Worm (Caenorhabditis elegans) whole organism, L3 larva: ENCODE data around the gene Y32F6B.9.

ENCODE experiments used
- ZK546.5 ChIP-seq: sonication (generic microtip); optimal IDR thresholded peaks from 2 replicates; lab custom pipeline; 2017; ENCODE audit warnings: missing biosample characterization, missing genetic modification characterization
- ceh-16 ChIP-seq: sonication (generic microtip); optimal IDR thresholded peaks from 2 replicates; lab custom pipeline; 2017; ENCODE audit warnings: missing biosample characterization, missing genetic modification characterization
- daf-12 ChIP-seq: fragments of 150-350 bp; optimal IDR thresholded peaks from 2 replicates; lab custom pipeline; 2014; ENCODE audit warnings: missing biosample characterization, missing genetic modification reagents, missing genetic modification characterization
- egl-27 ChIP-seq: sonication (generic microtip); optimal IDR thresholded peaks from 4 replicates; lab custom pipeline; 2017; ENCODE audit warnings: missing biosample characterization, missing genetic modification reagents, missing genetic modification characterization
- elt-1 ChIP-seq: fragments of 150-350 bp; optimal IDR thresholded peaks from 2 replicates; lab custom pipeline; 2014; ENCODE audit warnings: missing biosample characterization, missing genetic modification characterization
- elt-2 ChIP-seq: sonication (generic microtip); optimal IDR thresholded peaks from 2 replicates; lab custom pipeline; 2016; ENCODE audit warnings: missing genetic modification reagents, mild to moderate bottlenecking, missing genetic modification characterization, missing compliant biosample characterization
- eor-1 ChIP-seq, 2 experiments: fragments of 150-350 bp; optimal IDR thresholded peaks; 2 replicates each; lab custom pipeline; 2014 to 2018; ENCODE audit warnings: missing biosample characterization in 2 of 2, missing genetic modification characterization in 2 of 2
- hmg-11 ChIP-seq: sonication (generic microtip); optimal IDR thresholded peaks from 2 replicates; lab custom pipeline; 2016; ENCODE audit warnings: missing genetic modification characterization, missing compliant biosample characterization
- lin-15B ChIP-seq: fragments of 150-350 bp; optimal IDR thresholded peaks from 2 replicates; lab custom pipeline; 2014; ENCODE audit warnings: missing biosample characterization, missing genetic modification characterization
- lsy-12 ChIP-seq: sonication (generic microtip); optimal IDR thresholded peaks from 2 replicates; lab custom pipeline; 2016; ENCODE audit warnings: mild to moderate bottlenecking, missing genetic modification characterization, missing compliant biosample characterization
- mdl-1 ChIP-seq: fragments of 150-350 bp; optimal IDR thresholded peaks from 2 replicates; lab custom pipeline; 2014; ENCODE audit warnings: missing biosample characterization, missing genetic modification characterization
- nfya-1 ChIP-seq: sonication (generic microtip); optimal IDR thresholded peaks from 2 replicates; lab custom pipeline; 2017; ENCODE audit warnings: missing genetic modification characterization, mild to moderate bottlenecking, missing compliant biosample characterization, antibody characterized with exemption, moderate library complexity; ENCODE audit not compliant: insufficient read depth
- nhr-12 ChIP-seq: fragments of 150-350 bp; optimal IDR thresholded peaks from 2 replicates; lab custom pipeline; 2014; ENCODE audit warnings: missing biosample characterization, missing genetic modification characterization
- nhr-23 ChIP-seq: fragments of 150-350 bp; optimal IDR thresholded peaks from 2 replicates; lab custom pipeline; 2014; ENCODE audit warnings: missing biosample characterization, missing genetic modification reagents, missing genetic modification characterization
- nhr-25 ChIP-seq: sonication (generic microtip); optimal IDR thresholded peaks from 2 replicates; lab custom pipeline; 2017; ENCODE audit warnings: missing biosample characterization, missing genetic modification characterization
- nhr-28 ChIP-seq: fragments of 150-350 bp; optimal IDR thresholded peaks from 2 replicates; lab custom pipeline; 2014; ENCODE audit warnings: missing biosample characterization, missing genetic modification characterization
- nhr-43 ChIP-seq: sonication (generic microtip); optimal IDR thresholded peaks from 2 replicates; lab custom pipeline; 2016; ENCODE audit warnings: mild to moderate bottlenecking, missing genetic modification characterization, missing compliant biosample characterization; ENCODE audit not compliant: poor library complexity, severe bottlenecking
- nhr-77 ChIP-seq: fragments of 150-350 bp; optimal IDR thresholded peaks from 2 replicates; lab custom pipeline; 2014; ENCODE audit warnings: missing biosample characterization, missing genetic modification characterization
- pqm-1 ChIP-seq: fragments of 150-350 bp; optimal IDR thresholded peaks from 2 replicates; lab custom pipeline; 2017; ENCODE audit warnings: missing biosample characterization, missing genetic modification characterization, inconsistent platforms
- skn-1 ChIP-seq: fragments of 150-350 bp; optimal IDR thresholded peaks from 2 replicates; lab custom pipeline; 2014; ENCODE audit warnings: missing biosample characterization, missing genetic modification characterization
- snpc-4 ChIP-seq: fragments of 150-350 bp; optimal IDR thresholded peaks from 2 replicates; lab custom pipeline; 2014; ENCODE audit warnings: missing biosample characterization, missing genetic modification characterization

The Y32F6B.9 gene

ce11 chrV:10525902-10526301 is 47.4 kb downstream of the Y32F6B.9 start, which contains the start of the genes C35A5.8 and hda-11:
TSS of gene C35A5.8 (minus strand) at chrV:10525908.
TSS of gene hda-11 (plus strand) at chrV:10526184.
- TF ChIP-seq nfya-1 (tag; lab: Kevin White, UChicago) = peak; percentile 58
- peak; percentile 35 for TF ChIP-seq snpc-4 (tag; lab: Kevin White, UChicago)
- TF ChIP-seq ZK546.5 (tag; lab: Kevin White, UChicago) = no peak
- no peak for TF ChIP-seq nhr-28 (tag; lab: Kevin White, UChicago)
- peak; percentile 63 for TF ChIP-seq lin-15B
- TF ChIP-seq egl-27 (tag; lab: Kevin White, UChicago) = no peak
- peak; percentile 63 for TF ChIP-seq nhr-23 (tag; lab: Kevin White, UChicago)
- no peak for TF ChIP-seq nhr-77 (tag; lab: Kevin White, UChicago)
- TF ChIP-seq nhr-12 (tag; lab: Kevin White, UChicago) = no peak
- no peak for TF ChIP-seq mdl-1 (tag; lab: Kevin White, UChicago)
- TF ChIP-seq pqm-1 (tag; lab: Kevin White, UChicago) = peak; percentile 4
- TF ChIP-seq daf-12 (tag; lab: Kevin White, UChicago) = no peak
- TF ChIP-seq hmg-11 (tag; lab: Kevin White, UChicago) = peak; percentile 34
- peak; percentile 45 for TF ChIP-seq elt-2
- TF ChIP-seq eor-1 (tag; optimal IDR thresholded peaks at IDR 0.05; lab: Kevin White, UChicago) = no peak
- no peak for TF ChIP-seq elt-1 (tag; lab: Kevin White, UChicago)
- TF ChIP-seq nhr-43 (tag; lab: Kevin White, UChicago) = peak; percentile 93
- TF ChIP-seq nhr-25 (tag; lab: Kevin White, UChicago) = peak; percentile 52
- peak; percentile 19 for TF ChIP-seq lsy-12 (tag; lab: Kevin White, UChicago)
- TF ChIP-seq ceh-16 (tag; lab: Kevin White, UChicago) = no peak
- peak; percentile 48 for TF ChIP-seq skn-1 (tag; lab: Kevin White, UChicago)
- TF ChIP-seq, all 47 proteins: peak for 11
